Fruit fly (Drosophila melanogaster) whole organism, embryonic: ENCODE data around the gene CG2321.

Source experiments
- B-H2 ChIP-seq: fragments of 200-800 bp; sonication (Bioruptor generic); optimal IDR thresholded peaks from 2 replicates; lab custom pipeline; 2018; ENCODE audit warnings: missing biosample characterization, mild to moderate bottlenecking, missing genetic modification characterization
- C15 ChIP-seq: fragments of 200-800 bp; sonication (Bioruptor generic); IDR thresholded peaks from 3 replicates; pipeline ENCODE4 v1.3.6; 2022; ENCODE audit warnings: missing biosample characterization, missing genetic modification characterization
- CG10431 ChIP-seq: fragments of 200-800 bp; sonication (Bioruptor generic); optimal IDR thresholded peaks from 3 replicates; lab custom pipeline; 2018; ENCODE audit warnings: missing biosample characterization, mild to moderate bottlenecking, missing genetic modification characterization
- CG10959 ChIP-seq: fragments of 200-800 bp; sonication (Bioruptor generic); IDR thresholded peaks from 2 replicates; pipeline ENCODE4 v1.3.6; 2022; ENCODE audit warnings: missing biosample characterization, missing genetic modification characterization
- CG10979 ChIP-seq: fragments of 200-800 bp; sonication (Bioruptor generic); optimal IDR thresholded peaks from 2 replicates; lab custom pipeline; 2018; ENCODE audit warnings: missing biosample characterization, mild to moderate bottlenecking, missing genetic modification characterization, moderate library complexity
- CG11456 ChIP-seq: fragments of 200-800 bp; sonication (Bioruptor generic); IDR thresholded peaks from 3 replicates; pipeline ENCODE4 v1.3.6; 2022; ENCODE audit warnings: missing biosample characterization, missing genetic modification characterization
- CG11504 ChIP-seq: fragments of 200-800 bp; sonication (Bioruptor generic); optimal IDR thresholded peaks from 3 replicates; lab custom pipeline; 2019; ENCODE audit warnings: missing biosample characterization, mild to moderate bottlenecking, missing genetic modification characterization, moderate library complexity
- CG12104 ChIP-seq: fragments of 200-800 bp; sonication (Bioruptor generic); optimal IDR thresholded peaks from 3 replicates; lab custom pipeline; 2016; ENCODE audit warnings: missing biosample characterization, missing genetic modification characterization
- CG12236 ChIP-seq: fragments of 200-800 bp; sonication (Bioruptor generic); optimal IDR thresholded peaks from 2 replicates; lab custom pipeline; 2016; ENCODE audit warnings: missing biosample characterization, missing genetic modification characterization
- CG14965 ChIP-seq: fragments of 200-800 bp; sonication (Bioruptor generic); optimal IDR thresholded peaks from 2 replicates; lab custom pipeline; 2016; ENCODE audit warnings: missing biosample characterization, missing genetic modification characterization, borderline replicate concordance
- CG15269 ChIP-seq: fragments of 200-800 bp; sonication (Bioruptor generic); optimal IDR thresholded peaks from 2 replicates; lab custom pipeline; 2018; ENCODE audit warnings: missing biosample characterization, mild to moderate bottlenecking, missing genetic modification characterization, moderate library complexity
- CG1603 ChIP-seq: fragments of 200-800 bp; sonication (Bioruptor generic); optimal IDR thresholded peaks from 2 replicates; lab custom pipeline; 2019; ENCODE audit warnings: missing biosample characterization, mild to moderate bottlenecking, missing genetic modification characterization, moderate library complexity
- CG18262 ChIP-seq: fragments of 200-800 bp; optimal IDR thresholded peaks from 3 replicates; lab custom pipeline; 2019; ENCODE audit warnings: missing biosample characterization, mild to moderate bottlenecking, missing genetic modification characterization, moderate library complexity
- CG31365 ChIP-seq: fragments of 200-800 bp; sonication (Bioruptor generic); optimal IDR thresholded peaks from 2 replicates; lab custom pipeline; 2018; ENCODE audit warnings: missing biosample characterization, mild to moderate bottlenecking, missing genetic modification characterization
- CG6791 ChIP-seq: fragments of 200-800 bp; sonication (Bioruptor generic); IDR thresholded peaks from 3 replicates; pipeline ENCODE4 v1.3.6; 2022; ENCODE audit warnings: missing biosample characterization, missing genetic modification characterization; ENCODE audit not compliant: partially characterized antibody
- CG7357 ChIP-seq: fragments of 200-800 bp; sonication (Bioruptor generic); IDR thresholded peaks from 3 replicates; pipeline ENCODE4 v1.3.6; 2022; ENCODE audit warnings: missing biosample characterization, missing genetic modification characterization
- CG8765 ChIP-seq: fragments of 200-800 bp; sonication (Bioruptor generic); IDR thresholded peaks from 2 replicates; pipeline ENCODE4 v1.3.6; 2022; ENCODE audit warnings: missing biosample characterization, missing genetic modification characterization
- CG8944 ChIP-seq: fragments of 200-800 bp; sonication (Bioruptor generic); optimal IDR thresholded peaks from 3 replicates; lab custom pipeline; 2016; ENCODE audit warnings: missing biosample characterization, missing genetic modification characterization
- CG9215 ChIP-seq: fragments of 200-800 bp; sonication (Bioruptor generic); IDR thresholded peaks from 2 replicates; pipeline ENCODE4 v1.3.6; 2022; ENCODE audit warnings: missing biosample characterization, missing genetic modification characterization
- CkIIα-i1 ChIP-seq: fragments of 200-800 bp; sonication (Bioruptor generic); IDR thresholded peaks from 2 replicates; pipeline ENCODE4 v1.3.6; 2022; ENCODE audit warnings: missing biosample characterization, missing genetic modification characterization
- Dbx ChIP-seq: fragments of 200-800 bp; sonication (Bioruptor generic); IDR thresholded peaks from 3 replicates; pipeline ENCODE4 v1.3.6; 2022; ENCODE audit warnings: missing biosample characterization, missing genetic modification characterization
- Fer3 ChIP-seq: fragments of 200-800 bp; sonication (Bioruptor generic); optimal IDR thresholded peaks from 2 replicates; lab custom pipeline; 2018; ENCODE audit warnings: missing biosample characterization, mild to moderate bottlenecking, missing genetic modification characterization, moderate library complexity
- HLH3B ChIP-seq: fragments of 200-800 bp; sonication (Bioruptor generic); IDR thresholded peaks from 2 replicates; pipeline ENCODE4 v1.3.6; 2022; ENCODE audit warnings: missing biosample characterization, missing genetic modification characterization
- Hey ChIP-seq: fragments of 200-800 bp; sonication (Bioruptor generic); optimal IDR thresholded peaks from 3 replicates; lab custom pipeline; 2018; ENCODE audit warnings: missing biosample characterization, mild to moderate bottlenecking, missing genetic modification characterization
- HmgD ChIP-seq: fragments of 200-800 bp; sonication (Bioruptor generic); optimal IDR thresholded peaks from 3 replicates; lab custom pipeline; 2016; ENCODE audit warnings: missing biosample characterization, missing genetic modification characterization
- HmgZ ChIP-seq: fragments of 200-800 bp; sonication (Bioruptor generic); optimal IDR thresholded peaks from 2 replicates; lab custom pipeline; 2018; ENCODE audit warnings: missing biosample characterization, mild to moderate bottlenecking, missing genetic modification characterization
- Hmx ChIP-seq: fragments of 200-800 bp; sonication (Bioruptor generic); optimal IDR thresholded peaks from 2 replicates; lab custom pipeline; 2016; ENCODE audit warnings: missing biosample characterization, missing genetic modification characterization
- Hr78 ChIP-seq, 2 experiments: fragments of 200-800 bp in 1 of 2; fragments of >200 bp in 1 of 2; sonication (Bioruptor generic) in 1 of 2; optimal IDR thresholded peaks; 2 replicates each; lab custom pipeline; 2017 to 2019; ENCODE audit warnings: missing biosample characterization in 2 of 2, missing genetic modification characterization in 2 of 2, mild to moderate bottlenecking in 1 of 2, moderate library complexity in 1 of 2
- Mes4 ChIP-seq: fragments of 200-800 bp; sonication (Bioruptor generic); optimal IDR thresholded peaks from 2 replicates; lab custom pipeline; 2016; ENCODE audit warnings: missing biosample characterization, missing genetic modification characterization
- Nf-YC ChIP-seq: fragments of 200-800 bp; optimal IDR thresholded peaks from 3 replicates; lab custom pipeline; 2019; ENCODE audit warnings: missing biosample characterization, mild to moderate bottlenecking, missing genetic modification characterization, moderate library complexity
- Pdp1 ChIP-seq, 2 experiments: fragments of 200-800 bp; sonication (Bioruptor generic); optimal IDR thresholded peaks; 3 replicates each; lab custom pipeline; 2016; ENCODE audit warnings: missing biosample characterization in 2 of 2, missing genetic modification characterization in 2 of 2, mild to moderate bottlenecking in 1 of 2, moderate library complexity in 1 of 2
- Sox100B ChIP-seq: fragments of 200-800 bp; sonication (Bioruptor generic); optimal IDR thresholded peaks from 3 replicates; lab custom pipeline; 2018; ENCODE audit warnings: missing biosample characterization, mild to moderate bottlenecking, missing genetic modification characterization
- Spps ChIP-seq: fragments of 200-800 bp; sonication (Bioruptor generic); optimal IDR thresholded peaks from 2 replicates; lab custom pipeline; 2018; ENCODE audit warnings: missing biosample characterization, mild to moderate bottlenecking, missing genetic modification characterization
- Sry-β ChIP-seq: fragments of 200-800 bp; sonication (Bioruptor generic); optimal IDR thresholded peaks from 2 replicates; lab custom pipeline; 2018; ENCODE audit warnings: missing biosample characterization, mild to moderate bottlenecking, missing genetic modification characterization, moderate library complexity
- ap ChIP-seq: fragments of 200-800 bp; sonication (Bioruptor generic); IDR thresholded peaks from 2 replicates; pipeline ENCODE4 v1.3.6; 2022; ENCODE audit warnings: missing biosample characterization, missing genetic modification characterization
- ara ChIP-seq: fragments of 200-800 bp; sonication (Bioruptor generic); IDR thresholded peaks from 2 replicates; pipeline ENCODE4 v1.3.6; 2022; ENCODE audit warnings: missing biosample characterization, missing genetic modification characterization
- bigmax ChIP-seq: fragments of 200-800 bp; sonication (Bioruptor generic); optimal IDR thresholded peaks from 2 replicates; lab custom pipeline; 2018; ENCODE audit warnings: missing biosample characterization, mild to moderate bottlenecking, missing genetic modification characterization
- chif ChIP-seq, 2 experiments: fragments of 200-800 bp; sonication (Bioruptor generic); optimal IDR thresholded peaks; 3 replicates each; lab custom pipeline; 2016; ENCODE audit warnings: missing biosample characterization in 2 of 2, missing genetic modification characterization in 2 of 2
- eve ChIP-seq, 2 experiments: fragments of >200 bp; optimal IDR thresholded peaks; 2 replicates each; lab custom pipeline; 2017; ENCODE audit warnings: missing biosample characterization in 2 of 2, missing genetic modification characterization in 2 of 2
- gfzf ChIP-seq: fragments of 200-800 bp; sonication (Bioruptor generic); optimal IDR thresholded peaks from 2 replicates; lab custom pipeline; 2016; ENCODE audit warnings: missing biosample characterization, mild to moderate bottlenecking, missing genetic modification characterization, moderate library complexity
- pita ChIP-seq: fragments of 200-800 bp; sonication (Bioruptor generic); optimal IDR thresholded peaks from 2 replicates; lab custom pipeline; 2017; ENCODE audit warnings: missing biosample characterization, mild to moderate bottlenecking, missing genetic modification characterization
- scrt ChIP-seq: fragments of 200-800 bp; sonication (Bioruptor generic); optimal IDR thresholded peaks from 2 replicates; lab custom pipeline; 2018; ENCODE audit warnings: missing biosample characterization, mild to moderate bottlenecking, missing genetic modification characterization, moderate library complexity
- sisA ChIP-seq: fragments of 200-800 bp; sonication (Bioruptor generic); IDR thresholded peaks from 2 replicates; pipeline ENCODE4 v1.3.6; 2022; ENCODE audit warnings: missing biosample characterization, missing genetic modification characterization
- slou ChIP-seq: fragments of 200-800 bp; sonication (Bioruptor generic); optimal IDR thresholded peaks from 3 replicates; lab custom pipeline; 2016; ENCODE audit warnings: missing biosample characterization, missing genetic modification characterization
- tx ChIP-seq: fragments of 200-800 bp; sonication (Bioruptor generic); optimal IDR thresholded peaks from 2 replicates; lab custom pipeline; 2016; ENCODE audit warnings: missing biosample characterization, missing genetic modification characterization
- wor ChIP-seq: fragments of 200-800 bp; sonication (Bioruptor generic); IDR thresholded peaks from 2 replicates; pipeline ENCODE4 v1.3.6; 2022; ENCODE audit warnings: missing biosample characterization, missing genetic modification characterization
- zf30C ChIP-seq: fragments of 200-800 bp; sonication (Bioruptor generic); optimal IDR thresholded peaks from 3 replicates; lab custom pipeline; 2018; ENCODE audit warnings: missing biosample characterization, mild to moderate bottlenecking, missing genetic modification characterization
- zfh1 ChIP-seq: fragments of 200-800 bp; sonication (Bioruptor generic); IDR thresholded peaks from 3 replicates; pipeline ENCODE4 v1.3.6; 2022; ENCODE audit warnings: missing biosample characterization, missing genetic modification characterization

Gene CG2321

dm6 chr3R:29460225-29460927 is 28.7 kb downstream of the CG2321 start (continued):
- no peak for TF ChIP-seq CG8765 (GFP tag; lab: Robert Waterston, UW)
- no peak for TF ChIP-seq Sry-β (GFP tag; lab: Kevin White, UChicago)
- TF ChIP-seq CG14965 (GFP tag; lab: Kevin White, UChicago) = no peak
- 0 out of 3 replicates have a peak, but pooled peaks have one; percentile 22 for TF ChIP-seq CG7357 (GFP tag; lab: Robert Waterston, UW)
- TF ChIP-seq CG18262 (tag; lab: Kevin White, UChicago) = peak; percentile 51
- TF ChIP-seq Sox100B (GFP tag; lab: Kevin White, UChicago) = no peak
- TF ChIP-seq CG11504 = peak; percentile 9
- no peak for TF ChIP-seq CG8944
- peak; percentile 23 for TF ChIP-seq CG1603 (tag; lab: Kevin White, UChicago)
- TF ChIP-seq bigmax (GFP tag; lab: Kevin White, UChicago) = no peak

- TF ChIP-seq chif (GFP tag; optimal IDR thresholded peaks at IDR 0.05; lab: Kevin White, UChicago) (peak; percentile 29 to 56), Hr78 (GFP tag; optimal IDR thresholded peaks at IDR 0.05; lab: Kevin White, UChicago) (no peak), zfh1 (GFP tag; lab: Robert Waterston, UW) (peak; percentile 49; the same call in 1 of the 3 replicates), CkIIα-i1 (GFP tag; lab: Robert Waterston, UW) (no peak), CG11456 (GFP tag; lab: Robert Waterston, UW) (no peak), pita (GFP tag; lab: Kevin White, UChicago) (no peak), CG10959 (GFP tag; lab: Robert Waterston, UW) (no peak), Hey (tag; lab: Kevin White, UChicago) (no peak), slou (GFP tag; lab: Kevin White, UChicago) (no peak), CG9215 (GFP tag; lab: Robert Waterston, UW) (no peak), B-H2 (GFP tag; lab: Kevin White, UChicago) (no peak), CG12104 (no peak), Nf-YC (no peak), CG15269 (tag; lab: Kevin White, UChicago) (peak; percentile 26), CG6791 (GFP tag; lab: Robert Waterston, UW) (no peak), Dbx (no peak), scrt (GFP tag; lab: Kevin White, UChicago) (no peak), CG12236 (GFP tag; lab: Kevin White, UChicago) (peak; percentile 12), CG10979 (tag; lab: Kevin White, UChicago) (peak; percentile 72), Pdp1 (GFP tag; optimal IDR thresholded peaks at IDR 0.05; lab: Kevin White, UChicago) (peak; percentile 29 to 62), Spps (tag; lab: Kevin White, UChicago) (peak; percentile 6), HmgZ (no peak), gfzf (GFP tag; lab: Kevin White, UChicago) (no peak), Fer3 (tag; lab: Kevin White, UChicago) (no peak), CG31365 (no peak), C15 (GFP tag; lab: Robert Waterston, UW) (no peak), zf30C (GFP tag; lab: Kevin White, UChicago) (peak; percentile 71), CG10431 (GFP tag; lab: Kevin White, UChicago) (peak; percentile 24), sisA (GFP tag; lab: Robert Waterston, UW) (peak; percentile 36; the same call in 1 of the 2 replicates), ara (no peak), eve (GFP tag; optimal IDR thresholded peaks at IDR 0.05; lab: Kevin White, UChicago) (peak in 1 of 2 experiments; percentile 87), CG7357 (GFP tag; lab: Robert Waterston, UW) (0 out of 3 replicates have a peak, but pooled peaks have one; percentile 38), Mes4 (peak; percentile 47), tx (peak; percentile 49), wor (GFP tag; lab: Robert Waterston, UW) (no peak), HmgD (GFP tag; lab: Kevin White, UChicago) (no peak), Hmx (GFP tag; lab: Kevin White, UChicago) (no peak), ap (GFP tag; lab: Robert Waterston, UW) (0 out of 2 replicates have a peak, but pooled peaks have one; percentile 28), HLH3B (GFP tag; lab: Robert Waterston, UW) (no peak)
Measured at dm6 chr3R:29458689-29459136, 30.4 kb downstream of the CG2321 start.
